Worm (Caenorhabditis elegans): ENCODE results near the gene C02H6.1.

DNA sequence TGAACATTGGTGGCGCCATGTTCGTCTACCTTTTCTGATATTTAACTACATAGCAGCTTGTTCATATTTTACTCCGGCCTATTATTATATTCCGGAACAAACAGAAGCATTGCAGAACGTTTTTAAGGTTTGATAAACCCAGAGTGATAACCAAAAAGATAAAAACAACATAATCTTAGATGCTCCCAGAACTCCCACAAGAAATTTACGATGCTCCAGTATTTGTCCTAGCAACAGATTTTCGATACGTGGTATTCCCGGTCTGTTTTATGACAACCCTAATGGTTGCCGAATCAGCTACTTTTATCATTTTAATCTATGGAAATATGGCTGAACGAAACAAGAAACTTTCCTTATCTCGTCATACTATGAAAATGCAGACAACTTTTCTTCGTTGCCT, 36.1 kb downstream of the C02H6.1 start:
- TF ChIP-seq skn-1 (tag; optimal IDR thresholded peaks at IDR 0.05) (no peak), zag-1 (tag; optimal IDR thresholded peaks at IDR 0.05) (no peak), F13H6.1 (tag; optimal IDR thresholded peaks at IDR 0.05) (no peak), lin-39 (tag; optimal IDR thresholded peaks at IDR 0.05) (no peak), egl-27 (tag; optimal IDR thresholded peaks at IDR 0.05) (no peak), nhr-23 (tag; optimal IDR thresholded peaks at IDR 0.05) (no peak), sma-3 (GFP tag; optimal IDR thresholded peaks at IDR 0.05) (no peak), nhr-237 (tag; optimal IDR thresholded peaks at IDR 0.05) (no peak), ama-1 (optimal IDR thresholded peaks at IDR 0.05) (no peak), ztf-11 (tag; optimal IDR thresholded peaks at IDR 0.05) (no peak), aly-2 (tag; optimal IDR thresholded peaks at IDR 0.05) (no peak), elt-1 (tag; optimal IDR thresholded peaks at IDR 0.05) (no peak), peb-1 (tag; optimal IDR thresholded peaks at IDR 0.05) (no peak), unc-39 (tag; optimal IDR thresholded peaks at IDR 0.05) (no peak)

Data from whole organism, L2 larva.